Worm (Caenorhabditis elegans) whole organism, L4/young adult: ENCODE results near the gene srx-21.

Source experiments
- W03F9.2 ChIP-seq: fragments of 150-350 bp; optimal IDR thresholded peaks from 2 replicates; lab custom pipeline; 2014; ENCODE audit warnings: missing biosample characterization, missing genetic modification characterization
- dao-5 ChIP-seq: sonication (generic microtip); optimal IDR thresholded peaks from 2 replicates; lab custom pipeline; 2016; ENCODE audit warnings: missing genotype, missing genetic modification characterization, moderate library complexity, missing compliant biosample characterization
- him-1 ChIP-seq: sonication (generic microtip); optimal IDR thresholded peaks from 2 replicates; lab custom pipeline; 2016; ENCODE audit warnings: missing genotype, missing genetic modification reagents, missing genetic modification characterization, missing compliant biosample characterization

srx-21 gene

ce11 chrV:676550-677084, at the start of gene srx-21, which contains the start of gene fbxa-72:
TSS of gene srx-21 (plus strand) at chrV:677034.
TSS of gene fbxa-72 (minus strand) at chrV:676753.
- TF ChIP-seq him-1, result no peak
- peak; percentile 4 for TF ChIP-seq W03F9.2 (tag; lab: Kevin White, UChicago)

ce11 chrV:627585-627984, 49.2 kb upstream of the srx-21 start, which contains the start of gene F48G7.8:
TSS of gene F48G7.8 (minus strand) at chrV:627685.
- no peak for TF ChIP-seq him-1
- no peak for TF ChIP-seq W03F9.2 (tag; lab: Kevin White, UChicago)
- no peak for TF ChIP-seq dao-5 (tag; lab: Kevin White, UChicago)

ce11 chrV:628527-628926, 48.3 kb upstream of the srx-21 start, which contains the start of gene F48G7.9:
TSS of gene F48G7.9 (minus strand) at chrV:628627.
- TF ChIP-seq him-1 (no peak), W03F9.2 (tag; lab: Kevin White, UChicago) (no peak), dao-5 (tag; lab: Kevin White, UChicago) (no peak)

ce11 chrV:631832-632231, 45.0 kb upstream of the srx-21 start:
- TF ChIP-seq dao-5 (tag; lab: Kevin White, UChicago) (no peak), W03F9.2 (tag; lab: Kevin White, UChicago) (no peak), him-1 (no peak)

ce11 chrV:634855-635254, 42.0 kb upstream of the srx-21 start, which contains the start of gene F48G7.10:
TSS of gene F48G7.10 (minus strand) at chrV:634955.
- TF ChIP-seq him-1 (no peak), W03F9.2 (tag; lab: Kevin White, UChicago) (no peak), dao-5 (tag; lab: Kevin White, UChicago) (no peak)

ce11 chrV:635630-636029, 41.2 kb upstream of the srx-21 start:
- no peak for TF ChIP-seq W03F9.2 (tag; lab: Kevin White, UChicago)
- TF ChIP-seq him-1, result no peak
- TF ChIP-seq dao-5 (tag; lab: Kevin White, UChicago), result no peak

ce11 chrV:636281-636680, 40.6 kb upstream of the srx-21 start, which contains the start of gene pals-31:
TSS of gene pals-31 (plus strand) at chrV:636581.
- TF ChIP-seq him-1, result no peak
- no peak for TF ChIP-seq W03F9.2 (tag; lab: Kevin White, UChicago)
- TF ChIP-seq dao-5 (tag; lab: Kevin White, UChicago), result no peak

- no peak for TF ChIP-seq W03F9.2 (tag; lab: Kevin White, UChicago)
- no peak for TF ChIP-seq him-1
- no peak for TF ChIP-seq dao-5 (tag; lab: Kevin White, UChicago)
Observed at ce11 chrV:638328-638727, 38.5 kb upstream of the srx-21 start, which contains the start of gene srj-37. TSS of gene srj-37 (plus strand) at chrV:638628.

- TF ChIP-seq dao-5 (tag; lab: Kevin White, UChicago) (no peak), W03F9.2 (tag; lab: Kevin White, UChicago) (no peak), him-1 (no peak)
Observed at ce11 chrV:642750-643149, 34.1 kb upstream of the srx-21 start, which contains the start of gene nhr-190. TSS of gene nhr-190 (minus strand) at chrV:642924.

ce11 chrV:646129-646528, 30.7 kb upstream of the srx-21 start, which contains the start of gene F48G7.12:
TSS of gene F48G7.12 (minus strand) at chrV:646229.
- TF ChIP-seq W03F9.2 (tag; lab: Kevin White, UChicago), result no peak
- no peak for TF ChIP-seq dao-5 (tag; lab: Kevin White, UChicago)
- TF ChIP-seq him-1, result no peak

- no peak for TF ChIP-seq W03F9.2 (tag; lab: Kevin White, UChicago)
- TF ChIP-seq dao-5 (tag; lab: Kevin White, UChicago), result no peak
- TF ChIP-seq him-1, result no peak
Observed at ce11 chrV:646888-647287, 29.9 kb upstream of the srx-21 start, which contains the start of gene ugt-42. TSS of gene ugt-42 (plus strand) at chrV:647188.

- TF ChIP-seq W03F9.2 (tag; lab: Kevin White, UChicago) (no peak), dao-5 (tag; lab: Kevin White, UChicago) (no peak), him-1 (no peak)
Observed at ce11 chrV:652940-653339, 23.9 kb upstream of the srx-21 start, which contains the start of gene srj-5. TSS of gene srj-5 (minus strand) at chrV:653040.

ce11 chrV:654402-654801, 22.4 kb upstream of the srx-21 start, which contains the start of gene srj-6:
TSS of gene srj-6 (minus strand) at chrV:654502.
- no peak for TF ChIP-seq W03F9.2 (tag; lab: Kevin White, UChicago)
- TF ChIP-seq dao-5 (tag; lab: Kevin White, UChicago), result no peak
- no peak for TF ChIP-seq him-1

ce11 chrV:655823-656222, 21.0 kb upstream of the srx-21 start, which contains the start of gene srh-245:
TSS of gene srh-245 (minus strand) at chrV:655923.
- no peak for TF ChIP-seq dao-5 (tag; lab: Kevin White, UChicago)
- TF ChIP-seq W03F9.2 (tag; lab: Kevin White, UChicago), result no peak
- no peak for TF ChIP-seq him-1
